Fruit fly (Drosophila melanogaster): ENCODE data around the gene CG34250.

CG34250 gene

DNA sequence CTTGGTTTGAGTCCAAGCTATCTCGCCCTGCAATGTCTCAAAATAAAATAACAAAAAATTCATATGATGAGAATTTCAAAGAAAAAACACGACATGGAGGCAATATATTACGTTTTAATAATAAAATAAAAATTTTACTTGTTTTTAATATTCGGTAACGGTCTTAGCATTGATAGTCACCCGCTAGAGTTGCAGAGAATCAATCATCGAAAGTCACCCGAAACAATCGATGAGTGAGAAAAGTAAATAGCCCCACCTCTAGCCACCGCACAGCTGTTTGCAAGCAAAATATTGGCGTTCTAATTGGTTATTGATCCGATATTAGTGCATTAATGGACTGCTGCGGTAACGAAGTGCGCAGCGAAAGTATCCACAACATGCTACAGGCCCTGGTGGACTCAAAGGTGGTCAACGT lies at the start of gene CG34250 (continued):
- TF ChIP-seq CG1832 (GFP tag; optimal IDR thresholded peaks at IDR 0.05) (no peak), cas (GFP tag; IDR thresholded peaks at IDR 0.05) (no peak), fru (optimal IDR thresholded peaks at IDR 0.05) (no peak), Hr3 (GFP tag; optimal IDR thresholded peaks at IDR 0.05) (peak; percentile 15), Fer3 (tag; optimal IDR thresholded peaks at IDR 0.05) (peak; percentile 15), CG12659 (GFP tag; optimal IDR thresholded peaks at IDR 0.05) (peak; percentile 79), kay (GFP tag; optimal IDR thresholded peaks at IDR 0.05) (peak; percentile 6), wor (GFP tag; IDR thresholded peaks at IDR 0.05) (no peak), CG7987 (GFP tag; optimal IDR thresholded peaks at IDR 0.05) (no peak), CG17568 (GFP tag; optimal IDR thresholded peaks at IDR 0.05) (no peak), knrl (GFP tag; IDR thresholded peaks at IDR 0.05; ENCODE audit: partially characterized antibody) (peak; percentile 83), CG11560 (tag; IDR thresholded peaks at IDR 0.05) (peak; percentile 55; the same call in 1 of the 3 replicates), exex (tag; optimal IDR thresholded peaks at IDR 0.05) (peak; percentile 30), ATbp (GFP tag; optimal IDR thresholded peaks at IDR 0.05) (no peak), CG15269 (tag; optimal IDR thresholded peaks at IDR 0.05) (peak; percentile 26), zen2 (GFP tag; IDR thresholded peaks at IDR 0.05; ENCODE audit: partially characterized antibody) (peak; percentile 44; the same call in 2 of the 3 replicates), D19A (tag; optimal IDR thresholded peaks at IDR 0.05) (peak; percentile 37), CG3838 (GFP tag; optimal IDR thresholded peaks at IDR 0.05) (peak; percentile 28), nmo (GFP tag; optimal IDR thresholded peaks at IDR 0.05) (peak; percentile 70), CG30431 (GFP tag; optimal IDR thresholded peaks at IDR 0.05) (no peak), Chrac-16 (GFP tag; optimal IDR thresholded peaks at IDR 0.05) (peak; percentile 37), CG18599 (GFP tag; optimal IDR thresholded peaks at IDR 0.05) (peak; percentile 26), Fer2 (tag; optimal IDR thresholded peaks at IDR 0.05) (no peak), CG7786 (GFP tag; optimal IDR thresholded peaks at IDR 0.05) (peak; percentile 25), CG34422 (GFP tag; IDR thresholded peaks at IDR 0.05) (peak; percentile 48; the same call in 1 of the 3 replicates), oc (tag; optimal IDR thresholded peaks at IDR 0.05) (no peak), CG8765 (GFP tag; IDR thresholded peaks at IDR 0.05) (no peak), CG34376 (GFP tag; optimal IDR thresholded peaks at IDR 0.05) (peak; percentile 43), bsh (GFP tag; optimal IDR thresholded peaks at IDR 0.05) (peak in 1 of 2 experiments; percentile 14), Opbp (GFP tag; IDR thresholded peaks at IDR 0.05; ENCODE audit: partially characterized antibody) (peak; percentile 75; the same call in 2 of the 3 replicates), Drgx (GFP tag; IDR thresholded peaks at IDR 0.05) (no peak), CG3407 (GFP tag; optimal IDR thresholded peaks at IDR 0.05) (no peak), mam (GFP tag; optimal IDR thresholded peaks at IDR 0.05) (peak; percentile 48), CG10462 (GFP tag; optimal IDR thresholded peaks at IDR 0.05) (peak; percentile 17), CG10267 (tag; optimal IDR thresholded peaks at IDR 0.05) (peak; percentile 65), Hr51 (GFP tag; optimal IDR thresholded peaks at IDR 0.05) (peak; percentile 35 to 55), pzg (GFP tag; optimal IDR thresholded peaks at IDR 0.05) (peak; percentile 84), CG15601 (tag; optimal IDR thresholded peaks at IDR 0.05) (peak; percentile 58), sob (GFP tag; IDR thresholded peaks at IDR 0.05) (peak; percentile 62; the same call in 1 of the 2 replicates), Ets97D (GFP tag; optimal IDR thresholded peaks at IDR 0.05) (peak; percentile 59), CG1602 (GFP tag; optimal IDR thresholded peaks at IDR 0.05) (peak; percentile 48), nerfin-1 (tag; optimal IDR thresholded peaks at IDR 0.05) (peak; percentile 25), CG2199 (GFP tag; IDR thresholded peaks at IDR 0.05) (no peak), CG2678 (tag; optimal IDR thresholded peaks at IDR 0.05) (peak; percentile 15), ind (GFP tag; optimal IDR thresholded peaks at IDR 0.05) (peak; percentile 44), CG4617 (GFP tag; optimal IDR thresholded peaks at IDR 0.05; ENCODE audit: borderline replicate concordance) (peak; percentile 74), ewg (GFP tag; optimal IDR thresholded peaks at IDR 0.05) (no peak), Trl (optimal IDR thresholded peaks at IDR 0.05) (no peak), Trl (GFP tag; optimal IDR thresholded peaks at IDR 0.05) (no peak), z (GFP tag; IDR thresholded peaks at IDR 0.05) (no peak)
